Worm (Caenorhabditis elegans): ENCODE results near the gene R07E5.5.
A peak's percentile ranks its signal among the peaks of the same experiment; 100 is the strongest.

The R07E5.5 gene

DNA sequence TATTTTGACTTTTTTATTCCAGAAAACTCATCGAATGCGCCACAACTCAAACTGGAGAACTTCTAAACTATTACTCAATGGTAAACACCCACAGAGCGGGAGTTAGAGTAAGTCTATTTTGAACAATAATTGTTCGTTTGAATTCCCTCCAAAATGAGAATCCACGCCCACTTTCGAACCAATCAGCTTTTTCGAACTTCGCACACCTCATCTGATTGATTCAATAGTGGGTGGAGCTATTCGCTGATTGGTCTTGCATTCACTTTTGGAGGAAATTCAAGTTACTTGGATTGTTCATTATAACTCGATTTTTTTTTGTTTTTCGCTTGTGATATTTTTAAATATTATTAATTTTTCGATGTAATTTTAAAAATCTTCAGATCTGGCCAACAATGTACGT lies 1.4 kb upstream of the R07E5.5 start:
- TF ChIP-seq hlh-6 (tag; optimal IDR thresholded peaks at IDR 0.05) (no peak), nfya-1 (tag; optimal IDR thresholded peaks at IDR 0.05) (peak; percentile 72)

DNA sequence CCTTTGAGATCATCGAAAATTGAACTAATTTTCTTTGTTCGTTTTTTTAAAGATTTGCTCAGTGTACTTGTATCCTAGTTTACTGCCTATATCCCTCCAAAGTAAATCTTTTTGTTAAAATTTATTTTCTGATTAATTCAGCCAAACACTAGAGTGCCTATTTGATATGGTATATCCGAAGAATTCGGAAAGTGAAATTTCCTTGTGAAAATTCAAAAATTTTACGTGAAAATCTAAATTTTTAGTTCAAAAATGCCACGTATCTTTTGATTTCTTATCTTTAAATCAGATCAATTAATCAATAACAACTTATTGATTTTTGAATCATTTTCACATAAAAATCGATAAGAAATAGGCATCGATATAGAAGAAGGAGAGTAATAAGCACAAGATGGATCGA lies 1.2 kb downstream of the R07E5.5 start, which contains the start of gene R07E5.6:
Gene R07E5.6, plus strand, starts transcription at position 301 of the 400 bp plus-strand sequence.
- TF ChIP-seq dmd-4 (tag; optimal IDR thresholded peaks at IDR 0.05; ENCODE audit: borderline replicate concordance) (no peak), tbx-2 (tag; optimal IDR thresholded peaks at IDR 0.05) (no peak)

DNA sequence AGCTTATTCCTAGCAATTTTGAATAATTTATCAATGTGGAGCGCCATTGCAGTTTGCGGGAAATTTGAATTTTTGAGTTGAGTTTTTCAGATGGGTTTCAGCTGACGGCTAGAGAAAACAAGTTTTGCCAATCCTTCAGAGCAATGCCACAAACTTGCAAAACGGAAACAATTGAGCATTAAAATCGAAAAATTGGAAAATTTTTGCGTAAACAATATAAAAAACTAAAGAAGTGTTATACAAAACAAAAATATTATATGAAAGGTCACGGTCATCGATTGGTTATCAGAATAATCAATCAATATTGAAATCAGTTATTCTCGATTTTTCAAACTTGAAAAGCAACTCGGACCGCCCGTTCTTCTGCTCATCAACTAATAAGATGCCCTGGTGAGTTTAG lies 3.9 kb downstream of the R07E5.5 start, which contains the start of gene R07E5.15:
Gene R07E5.15, plus strand, starts transcription at position 301 of the 400 bp plus-strand sequence.
- TF ChIP-seq ceh-6 (GFP tag; optimal IDR thresholded peaks at IDR 0.05): no peak
- no peak for TF ChIP-seq rnt-1 (tag; optimal IDR thresholded peaks at IDR 0.05)
- no peak for TF ChIP-seq K02D7.2 (tag; optimal IDR thresholded peaks at IDR 0.05)
- TF ChIP-seq T23F11.4 (GFP tag; optimal IDR thresholded peaks at IDR 0.05): no peak
- TF ChIP-seq eyg-1 (tag; optimal IDR thresholded peaks at IDR 0.05): no peak
- TF ChIP-seq K09A11.1 (tag; optimal IDR thresholded peaks at IDR 0.05; ENCODE audit: insufficient read depth): no peak
- no peak for TF ChIP-seq ref-2 (tag; optimal IDR thresholded peaks at IDR 0.05)
- TF ChIP-seq pros-1 (tag; optimal IDR thresholded peaks at IDR 0.05): no peak
- no peak for TF ChIP-seq sdc-2 (tag; optimal IDR thresholded peaks at IDR 0.05)
- TF ChIP-seq ttx-3 (tag; optimal IDR thresholded peaks at IDR 0.05): no peak
- TF ChIP-seq ztf-16 (tag; optimal IDR thresholded peaks at IDR 0.05): no peak

DNA sequence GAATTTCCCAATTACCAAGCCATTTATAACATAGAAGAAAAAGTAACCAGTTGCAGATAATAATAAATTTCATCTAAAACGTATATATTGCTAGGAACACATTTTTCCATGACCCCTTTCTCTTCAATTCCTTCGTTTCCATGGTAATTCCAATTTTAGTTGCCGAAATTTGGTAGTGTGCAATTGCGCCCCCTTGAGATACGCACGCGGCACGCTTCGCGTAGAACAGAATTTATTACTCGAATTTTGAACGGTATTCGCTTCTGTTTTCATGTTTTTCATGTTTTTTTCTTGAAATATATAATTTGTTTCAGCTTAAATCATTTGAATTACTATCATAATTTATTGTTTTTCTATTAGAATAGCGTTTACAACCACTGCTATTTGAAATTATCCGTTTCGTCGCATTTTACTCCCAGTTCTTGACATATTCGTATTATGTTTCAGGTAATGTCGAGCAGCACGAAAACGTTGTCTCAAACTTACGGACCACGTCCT lies 7.2 kb downstream of the R07E5.5 start, which contains the start of the genes R07E5.17 and snfc-5:
Gene R07E5.17, minus strand, starts transcription at position 98 of the 498 bp plus-strand sequence.
Gene snfc-5, plus strand, starts transcription at position 448 of the 498 bp plus-strand sequence.
- TF ChIP-seq ceh-18 (tag; optimal IDR thresholded peaks at IDR 0.05) (peak; percentile 25), unc-42 (tag; optimal IDR thresholded peaks at IDR 0.05) (peak; percentile 37), ceh-31 (tag; optimal IDR thresholded peaks at IDR 0.05) (peak; percentile 27), ceh-14 (tag; optimal IDR thresholded peaks at IDR 0.05) (peak; percentile 44), lim-6 (tag; optimal IDR thresholded peaks at IDR 0.05) (no peak)

DNA sequence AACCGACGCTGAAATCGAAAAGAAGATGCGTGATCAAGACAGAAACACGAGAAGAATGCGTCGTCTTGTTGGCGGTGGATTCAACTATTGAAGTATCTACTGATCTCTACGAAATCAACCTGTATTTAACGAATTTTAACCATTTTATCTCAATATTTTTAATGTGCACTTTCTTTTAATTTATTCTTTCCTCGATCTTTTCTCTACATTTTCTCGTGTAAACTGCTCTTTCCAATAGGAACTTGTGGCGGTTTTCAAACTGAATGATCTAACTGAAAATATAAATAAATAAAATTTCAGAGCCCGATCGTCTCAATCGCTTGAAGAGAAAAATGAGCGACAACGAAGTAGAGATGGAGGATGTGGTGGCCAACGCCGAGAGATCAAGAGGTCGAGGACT lies 8.8 kb downstream of the R07E5.5 start, which contains the start of gene rnp-4:
Gene rnp-4, plus strand, starts transcription at position 301 of the 400 bp plus-strand sequence.
- TF ChIP-seq Y22D7AL.16 (tag; optimal IDR thresholded peaks at IDR 0.05): no peak
- no peak for TF ChIP-seq che-1 (tag; optimal IDR thresholded peaks at IDR 0.05)
- TF ChIP-seq pros-1 (tag; optimal IDR thresholded peaks at IDR 0.05): no peak
- no peak for TF ChIP-seq ceh-6 (GFP tag; optimal IDR thresholded peaks at IDR 0.05)

DNA sequence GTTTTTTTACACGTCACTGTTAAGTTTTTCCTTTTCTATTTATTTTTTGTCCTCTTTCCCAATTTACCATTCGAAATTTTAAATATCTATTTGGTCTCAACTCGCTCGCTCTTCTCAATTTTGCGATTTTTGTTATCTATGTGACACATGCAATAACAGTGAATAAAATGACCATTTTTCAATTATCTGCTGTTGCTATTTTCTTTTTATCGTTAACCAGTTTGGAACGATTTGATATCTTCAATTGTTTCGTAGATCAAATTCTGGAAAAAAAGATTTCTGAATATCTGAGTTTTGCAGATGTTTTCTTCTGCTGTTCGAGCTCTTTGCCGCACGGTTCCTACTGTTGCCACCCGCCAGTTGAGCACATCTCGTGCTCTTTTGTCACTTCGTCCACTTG lies 9.9 kb downstream of the R07E5.5 start, which contains the start of gene prdx-3:
Gene prdx-3, plus strand, starts transcription at position 301 of the 400 bp plus-strand sequence.
- TF ChIP-seq fkh-10 (GFP tag; optimal IDR thresholded peaks at IDR 0.05): no peak
- no peak for TF ChIP-seq unc-55 (GFP tag; optimal IDR thresholded peaks at IDR 0.05)
- no peak for TF ChIP-seq zip-5 (tag; optimal IDR thresholded peaks at IDR 0.05)
- no peak for TF ChIP-seq lim-6 (tag; optimal IDR thresholded peaks at IDR 0.05)
- no peak for TF ChIP-seq unc-3 (GFP tag; conservative IDR thresholded peaks at IDR 0.05)
- no peak for TF ChIP-seq unc-3 (tag; optimal IDR thresholded peaks at IDR 0.05)
- no peak for TF ChIP-seq nfya-1 (tag; optimal IDR thresholded peaks at IDR 0.05)
- no peak for TF ChIP-seq ceh-9 (tag; optimal IDR thresholded peaks at IDR 0.05)
- TF ChIP-seq Y22D7AL.16 (tag; optimal IDR thresholded peaks at IDR 0.05): no peak
- TF ChIP-seq elt-4 (tag; optimal IDR thresholded peaks at IDR 0.05): no peak
- no peak for TF ChIP-seq sdc-2 (tag; optimal IDR thresholded peaks at IDR 0.05)
- TF ChIP-seq pqm-1 (tag; optimal IDR thresholded peaks at IDR 0.05): no peak
- no peak for TF ChIP-seq pag-3 (tag; optimal IDR thresholded peaks at IDR 0.05; ENCODE audit: borderline replicate concordance)
- no peak for TF ChIP-seq mec-3 (tag; optimal IDR thresholded peaks at IDR 0.05; ENCODE audit: borderline replicate concordance)
- no peak for TF ChIP-seq eyg-1 (tag; optimal IDR thresholded peaks at IDR 0.05)
- no peak for TF ChIP-seq ceh-31 (tag; optimal IDR thresholded peaks at IDR 0.05)
- no peak for TF ChIP-seq pax-1 (tag; optimal IDR thresholded peaks at IDR 0.05)
- no peak for TF ChIP-seq tbx-2 (tag; optimal IDR thresholded peaks at IDR 0.05)
- TF ChIP-seq hlh-8 (tag; optimal IDR thresholded peaks at IDR 0.05): no peak
- no peak for TF ChIP-seq pha-2 (tag; optimal IDR thresholded peaks at IDR 0.05)
- TF ChIP-seq F13H6.1 (tag; optimal IDR thresholded peaks at IDR 0.05): no peak

All from whole organism, late embryonic.